Fruit fly (Drosophila melanogaster) whole organism, pupa: ENCODE measurements around the gene Edem1.

Experiments
- CG17806 ChIP-seq: fragments of 200-800 bp; sonication (Bioruptor generic); optimal IDR thresholded peaks from 2 replicates; lab custom pipeline; 2018; ENCODE audit warnings: missing biosample characterization, mild to moderate bottlenecking, missing genetic modification characterization, moderate library complexity
- CG34367 ChIP-seq: fragments of 200-800 bp; sonication (Bioruptor generic); optimal IDR thresholded peaks from 2 replicates; lab custom pipeline; 2018; ENCODE audit warnings: missing biosample characterization, mild to moderate bottlenecking, missing genetic modification characterization
- CG4496 ChIP-seq: fragments of 200-800 bp; sonication (Bioruptor generic); IDR thresholded peaks from 3 replicates; pipeline ENCODE4 v1.3.6; 2022; ENCODE audit warnings: missing biosample characterization, missing genetic modification characterization
- CG8159 ChIP-seq: fragments of 200-800 bp; sonication (Bioruptor generic); optimal IDR thresholded peaks from 3 replicates; lab custom pipeline; 2018; ENCODE audit warnings: missing biosample characterization, mild to moderate bottlenecking, missing genetic modification characterization, moderate library complexity
- CG8301 ChIP-seq: fragments of 200-800 bp; sonication (Bioruptor generic); optimal IDR thresholded peaks from 2 replicates; lab custom pipeline; 2018; ENCODE audit warnings: missing biosample characterization, mild to moderate bottlenecking, missing genetic modification characterization
- CG9948 ChIP-seq: fragments of 200-800 bp; sonication (Bioruptor generic); optimal IDR thresholded peaks from 2 replicates; lab custom pipeline; 2018; ENCODE audit warnings: missing biosample characterization, mild to moderate bottlenecking, missing genetic modification characterization, moderate library complexity
- D1 ChIP-seq: fragments of 200-800 bp; sonication (Bioruptor generic); optimal IDR thresholded peaks from 2 replicates; lab custom pipeline; 2018; ENCODE audit warnings: missing biosample characterization, mild to moderate bottlenecking, missing genetic modification characterization, moderate library complexity
- EcR ChIP-seq: fragments of 200-800 bp; sonication (Bioruptor generic); optimal IDR thresholded peaks from 3 replicates; lab custom pipeline; 2019; ENCODE audit warnings: missing biosample characterization, missing genetic modification characterization, mild to moderate bottlenecking, moderate library complexity, missing genetic modification reagents
- Pif1B ChIP-seq: fragments of 200-800 bp; sonication (Bioruptor generic); optimal IDR thresholded peaks from 3 replicates; lab custom pipeline; 2016; ENCODE audit warnings: missing biosample characterization, missing genetic modification characterization

dm6 chrX:1951391-1952066, 42.9 kb upstream of the Edem1 start:
- TF ChIP-seq Pif1B: peak; percentile 99
- TF ChIP-seq CG34367 (tag; lab: Kevin White, UChicago): peak; percentile 99
- TF ChIP-seq EcR (GFP tag; lab: Kevin White, UChicago): peak; percentile 100
- TF ChIP-seq CG17806 (tag; lab: Kevin White, UChicago): peak; percentile 99
- TF ChIP-seq CG8159 (tag; lab: Kevin White, UChicago): peak; percentile 100
- peak; percentile 99 for TF ChIP-seq CG9948 (tag; lab: Kevin White, UChicago)
- TF ChIP-seq CG4496: peak; percentile 99
- peak; percentile 95 for TF ChIP-seq D1 (tag; lab: Kevin White, UChicago)
- TF ChIP-seq CG8301 (tag; lab: Kevin White, UChicago): peak; percentile 99
